Worm (Caenorhabditis elegans) whole organism, L3 larva: ENCODE results near the gene scl-20.

Experiments
- aly-2 ChIP-seq: fragments of 150-350 bp; optimal IDR thresholded peaks from 2 replicates; lab custom pipeline; 2014; ENCODE audit warnings: missing biosample characterization, missing genetic modification characterization
- ama-1 ChIP-seq: fragments of 150-350 bp; optimal IDR thresholded peaks from 2 replicates; lab custom pipeline; 2018
- ceh-82 ChIP-seq: fragments of 150-350 bp; optimal IDR thresholded peaks from 2 replicates; lab custom pipeline; 2014; ENCODE audit warnings: missing biosample characterization, missing genetic modification characterization
- daf-12 ChIP-seq: fragments of 150-350 bp; optimal IDR thresholded peaks from 2 replicates; lab custom pipeline; 2014; ENCODE audit warnings: missing biosample characterization, missing genetic modification reagents, missing genetic modification characterization
- fkh-10 ChIP-seq: sonication (generic microtip); optimal IDR thresholded peaks from 2 replicates; lab custom pipeline; 2017; ENCODE audit warnings: missing biosample characterization, missing genetic modification reagents, missing genetic modification characterization
- nhr-11 ChIP-seq: fragments of 150-350 bp; optimal IDR thresholded peaks from 2 replicates; lab custom pipeline; 2014; ENCODE audit warnings: missing biosample characterization, missing genetic modification characterization
- nhr-237 ChIP-seq: fragments of 150-350 bp; optimal IDR thresholded peaks from 2 replicates; lab custom pipeline; 2014; ENCODE audit warnings: missing biosample characterization, missing genetic modification characterization
- nhr-28 ChIP-seq: fragments of 150-350 bp; optimal IDR thresholded peaks from 2 replicates; lab custom pipeline; 2014; ENCODE audit warnings: missing biosample characterization, missing genetic modification characterization
- nhr-76 ChIP-seq: fragments of 150-350 bp; sonication (generic microtip); optimal IDR thresholded peaks from 5 replicates; lab custom pipeline; 2014; ENCODE audit warnings: missing biosample characterization, missing genetic modification characterization
- pha-4 ChIP-seq: fragments of 150-350 bp; optimal IDR thresholded peaks from 2 replicates; lab custom pipeline; 2014; ENCODE audit warnings: missing biosample characterization, missing genetic modification reagents, missing genetic modification characterization
- snpc-4 ChIP-seq: fragments of 150-350 bp; optimal IDR thresholded peaks from 2 replicates; lab custom pipeline; 2014; ENCODE audit warnings: missing biosample characterization, missing genetic modification characterization
- unc-62 ChIP-seq: fragments of 150-350 bp; sonication (generic microtip); optimal IDR thresholded peaks from 4 replicates; lab custom pipeline; 2014; ENCODE audit warnings: missing biosample characterization, missing genetic modification reagents, missing genetic modification characterization

DNA sequence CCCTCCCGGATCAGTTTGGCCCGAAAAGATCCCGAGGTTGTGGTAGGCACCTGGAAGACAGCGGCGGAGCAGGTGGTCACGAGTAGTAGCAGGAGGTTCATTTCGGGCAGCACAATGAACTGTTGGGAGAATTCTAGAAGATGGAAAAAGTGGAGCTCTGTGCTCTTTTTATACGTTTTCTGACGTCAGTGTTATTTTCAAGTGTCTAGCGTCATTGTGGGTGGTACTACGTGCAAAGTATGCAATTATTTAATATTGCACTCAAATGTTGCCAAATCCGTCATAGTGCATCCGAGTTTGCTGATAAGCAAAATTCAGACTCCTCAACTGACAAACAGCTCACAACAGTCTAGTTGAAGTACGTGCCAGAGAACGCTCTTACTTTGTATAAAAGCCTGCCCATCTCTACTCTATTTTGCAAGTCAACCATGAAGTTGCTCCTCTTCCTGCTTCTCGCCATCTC, 2.7 kb downstream of the scl-20 start, which contains the start of the genes asp-18 and scl-19:
- TF ChIP-seq nhr-28 (no peak), ceh-82 (tag; lab: Kevin White, UChicago) (no peak), aly-2 (no peak), daf-12 (tag; lab: Kevin White, UChicago) (no peak), unc-62 (no peak), nhr-11 (tag; lab: Kevin White, UChicago) (no peak), fkh-10 (GFP tag; lab: Kevin White, UChicago) (no peak), pha-4 (no peak), nhr-237 (no peak), ama-1 (lab: Kevin White, UChicago) (no peak), nhr-76 (tag; lab: Kevin White, UChicago) (no peak), snpc-4 (tag; lab: Kevin White, UChicago) (no peak)
